Fruit fly (Drosophila melanogaster): ENCODE data around the gene Pcd.

DNA sequence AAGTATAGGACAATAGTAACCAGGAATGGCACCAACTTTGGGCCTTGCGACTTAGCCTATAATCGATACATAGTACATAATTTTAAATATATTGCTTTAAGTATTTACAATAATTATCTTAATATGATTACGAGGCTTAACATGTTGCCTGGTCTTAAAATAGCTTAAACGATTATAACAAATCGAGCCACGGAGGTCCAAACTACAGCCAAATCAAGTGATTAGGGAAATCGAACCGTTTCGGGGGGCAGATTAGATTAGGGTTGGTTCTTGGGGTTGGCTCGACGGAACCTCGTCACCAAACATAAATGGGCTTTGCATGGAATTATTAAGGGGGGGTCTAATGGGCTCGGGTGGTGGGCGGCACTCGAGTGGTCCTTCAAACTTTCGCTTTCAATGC is 41.7 kb upstream of the Pcd start:
- TF ChIP-seq CG8159 (tag; optimal IDR thresholded peaks at IDR 0.05), result no peak
- TF ChIP-seq CG14655 (GFP tag; optimal IDR thresholded peaks at IDR 0.05), result no peak
- TF ChIP-seq Ets98B (GFP tag; IDR thresholded peaks at IDR 0.05), result no peak
- TF ChIP-seq CG9948 (tag; optimal IDR thresholded peaks at IDR 0.05), result no peak
- no peak for TF ChIP-seq D1 (tag; optimal IDR thresholded peaks at IDR 0.05)
- TF ChIP-seq CG13204 (GFP tag; optimal IDR thresholded peaks at IDR 0.05), result no peak
- no peak for TF ChIP-seq CG4496 (GFP tag; IDR thresholded peaks at IDR 0.05)
- TF ChIP-seq Pif1A (GFP tag; optimal IDR thresholded peaks at IDR 0.05), result no peak
- no peak for TF ChIP-seq rn (GFP tag; IDR thresholded peaks at IDR 0.05)
- TF ChIP-seq fd96Ca (GFP tag; IDR thresholded peaks at IDR 0.05), result no peak
